Worm (Caenorhabditis elegans) whole organism, late embryonic: ENCODE measurements around the gene R151.10.

ENCODE experiments used
- ceh-9 ChIP-seq: sonication (generic microtip); optimal IDR thresholded peaks from 2 replicates; lab custom pipeline; 2016; ENCODE audit warnings: mild to moderate bottlenecking, missing genetic modification characterization, inconsistent platforms, missing compliant biosample characterization
- eyg-1 ChIP-seq: sonication (generic microtip); optimal IDR thresholded peaks from 2 replicates; lab custom pipeline; 2016; ENCODE audit warnings: missing genotype, missing genetic modification characterization, missing compliant biosample characterization
- lin-11 ChIP-seq: fragments of 200-800 bp; sonication (Bioruptor generic); optimal IDR thresholded peaks from 2 replicates; lab custom pipeline; 2018; ENCODE audit warnings: mild to moderate bottlenecking, missing genetic modification characterization, missing compliant biosample characterization
- nhr-11 ChIP-seq: fragments of 150-350 bp; optimal IDR thresholded peaks from 2 replicates; lab custom pipeline; 2014; ENCODE audit warnings: missing biosample characterization, missing genetic modification characterization
- pax-1 ChIP-seq: fragments of 150-350 bp; optimal IDR thresholded peaks from 2 replicates; lab custom pipeline; 2014; ENCODE audit warnings: missing biosample characterization, missing genetic modification characterization
- pha-2 ChIP-seq: sonication (generic microtip); optimal IDR thresholded peaks from 2 replicates; lab custom pipeline; 2017; ENCODE audit warnings: mild to moderate bottlenecking, missing genetic modification characterization, missing compliant biosample characterization
- ztf-16 ChIP-seq: sonication (generic microtip); optimal IDR thresholded peaks from 2 replicates; lab custom pipeline; 2017; ENCODE audit warnings: missing genetic modification characterization, missing compliant biosample characterization

DNA sequence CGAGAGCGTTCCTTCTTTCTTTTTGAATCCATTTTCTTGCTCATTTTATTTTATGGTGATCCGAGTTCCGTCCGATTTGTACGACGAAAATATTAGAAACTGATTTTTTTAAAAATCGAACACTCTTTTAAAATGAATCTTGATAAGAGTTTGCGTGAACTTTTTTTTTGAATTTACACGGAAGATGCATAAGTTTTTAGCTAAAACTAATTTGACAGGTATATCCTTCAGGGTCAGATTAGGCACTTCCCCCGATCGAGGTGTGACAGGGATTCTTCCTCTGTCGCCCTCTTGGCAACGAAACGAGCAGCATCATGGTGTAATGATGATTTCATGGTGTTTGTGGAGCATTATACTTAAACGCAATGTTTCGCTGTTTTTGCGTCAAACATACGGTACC, 35.4 kb downstream of the R151.10 start, which contains the start of gene F37C12.18:
- TF ChIP-seq pax-1 (tag; lab: Kevin White, UChicago) (no peak), nhr-11 (tag; lab: Kevin White, UChicago) (no peak), lin-11 (no peak), pha-2 (tag; lab: Kevin White, UChicago) (no peak), ceh-9 (tag; lab: Kevin White, UChicago) (no peak), ztf-16 (tag; lab: Kevin White, UChicago) (no peak), eyg-1 (tag; lab: Kevin White, UChicago) (no peak)
